Worm (Caenorhabditis elegans): ENCODE results near the gene Y39B6A.41.

The Y39B6A.41 gene

ce11 chrV:18957267-18957843 is 20.4 kb downstream of the Y39B6A.41 start, which contains the start of gene hrg-10:
hrg-10 (minus strand) TSS chrV:18957317.
- TF ChIP-seq elt-2 (tag; optimal IDR thresholded peaks at IDR 0.05): peak; percentile 62
- TF ChIP-seq pha-4 (tag; optimal IDR thresholded peaks at IDR 0.05): no peak

ce11 chrV:18940826-18941225 is 37.0 kb downstream of the Y39B6A.41 start:
- TF ChIP-seq ceh-48 (tag; optimal IDR thresholded peaks at IDR 0.05): peak; percentile 53

ce11 chrV:18940341-18940740 is 37.4 kb downstream of the Y39B6A.41 start, which contains the start of gene Y80D3A.8:
Y80D3A.8 (plus strand) TSS chrV:18940641.
- TF ChIP-seq gmeb-2 (tag; optimal IDR thresholded peaks at IDR 0.05) (no peak), npax-4 (tag; optimal IDR thresholded peaks at IDR 0.05) (no peak), ceh-24 (tag; optimal IDR thresholded peaks at IDR 0.05) (no peak), dmd-4 (tag; optimal IDR thresholded peaks at IDR 0.05; ENCODE audit: borderline replicate concordance) (no peak), hlh-30 (tag; optimal IDR thresholded peaks at IDR 0.05; ENCODE audit: insufficient read depth) (no peak), che-1 (tag; optimal IDR thresholded peaks at IDR 0.05) (no peak), unc-3 (GFP tag; conservative IDR thresholded peaks at IDR 0.05) (no peak), unc-3 (tag; optimal IDR thresholded peaks at IDR 0.05) (no peak), unc-42 (tag; optimal IDR thresholded peaks at IDR 0.05) (no peak), ceh-18 (tag; optimal IDR thresholded peaks at IDR 0.05) (no peak), ceh-45 (GFP tag; IDR thresholded peaks at IDR 0.05) (no peak), sdc-2 (tag; optimal IDR thresholded peaks at IDR 0.05) (no peak), ceh-6 (GFP tag; optimal IDR thresholded peaks at IDR 0.05) (no peak), ama-1 (optimal IDR thresholded peaks at IDR 0.05) (no peak), nfya-1 (tag; optimal IDR thresholded peaks at IDR 0.05) (no peak), sox-4 (tag; optimal IDR thresholded peaks at IDR 0.05) (no peak), hlh-15 (tag; optimal IDR thresholded peaks at IDR 0.05) (no peak), unc-55 (GFP tag; optimal IDR thresholded peaks at IDR 0.05) (no peak), ztf-16 (tag; optimal IDR thresholded peaks at IDR 0.05) (no peak)

ce11 chrV:18937578-18937977 is 40.2 kb downstream of the Y39B6A.41 start:
- TF ChIP-seq unc-3 (GFP tag; conservative IDR thresholded peaks at IDR 0.05) (no peak), unc-3 (tag; optimal IDR thresholded peaks at IDR 0.05) (no peak), tbx-7 (tag; optimal IDR thresholded peaks at IDR 0.05) (no peak), ama-1 (optimal IDR thresholded peaks at IDR 0.05) (no peak), ceh-48 (tag; optimal IDR thresholded peaks at IDR 0.05) (no peak), pax-1 (tag; optimal IDR thresholded peaks at IDR 0.05) (no peak), ceh-19 (GFP tag; optimal IDR thresholded peaks at IDR 0.05) (no peak), ahr-1 (tag; optimal IDR thresholded peaks at IDR 0.05) (no peak), T23F11.4 (GFP tag; optimal IDR thresholded peaks at IDR 0.05) (no peak), ceh-30 (tag; optimal IDR thresholded peaks at IDR 0.05) (no peak), dve-1 (tag; optimal IDR thresholded peaks at IDR 0.05) (no peak), hlh-30 (tag; optimal IDR thresholded peaks at IDR 0.05; ENCODE audit: insufficient read depth) (no peak)

ce11 chrV:18934539-18934938 is 43.2 kb downstream of the Y39B6A.41 start:
- peak; percentile 6 for TF ChIP-seq nhr-11 (tag; optimal IDR thresholded peaks at IDR 0.05)
- TF ChIP-seq hlh-8 (tag; optimal IDR thresholded peaks at IDR 0.05): no peak

ce11 chrV:18931279-18931678 is 46.5 kb downstream of the Y39B6A.41 start, which contains the start of gene ptr-22:
ptr-22 (minus strand) TSS chrV:18931379.
- TF ChIP-seq hlh-13 (GFP tag; optimal IDR thresholded peaks at IDR 0.05): no peak
- no peak for TF ChIP-seq gmeb-2 (tag; optimal IDR thresholded peaks at IDR 0.05)
- TF ChIP-seq ama-1 (optimal IDR thresholded peaks at IDR 0.05): no peak
- no peak for TF ChIP-seq fkh-6 (tag; optimal IDR thresholded peaks at IDR 0.05)
- no peak for TF ChIP-seq lin-11 (tag; optimal IDR thresholded peaks at IDR 0.05)
- no peak for TF ChIP-seq ref-2 (tag; optimal IDR thresholded peaks at IDR 0.05)
- no peak for TF ChIP-seq unc-86 (tag; optimal IDR thresholded peaks at IDR 0.05)
- TF ChIP-seq F13H6.1 (tag; optimal IDR thresholded peaks at IDR 0.05): no peak
- TF ChIP-seq unc-3 (GFP tag; conservative IDR thresholded peaks at IDR 0.05): no peak
- no peak for TF ChIP-seq unc-3 (tag; optimal IDR thresholded peaks at IDR 0.05)
- no peak for TF ChIP-seq ttx-3 (tag; optimal IDR thresholded peaks at IDR 0.05)
- no peak for TF ChIP-seq elt-2 (tag; optimal IDR thresholded peaks at IDR 0.05)
- TF ChIP-seq nfya-1 (tag; optimal IDR thresholded peaks at IDR 0.05): no peak
- no peak for TF ChIP-seq ahr-1 (tag; optimal IDR thresholded peaks at IDR 0.05)
- TF ChIP-seq unc-42 (tag; optimal IDR thresholded peaks at IDR 0.05): no peak
- TF ChIP-seq fkh-10 (GFP tag; optimal IDR thresholded peaks at IDR 0.05): no peak
- TF ChIP-seq ceh-45 (GFP tag; IDR thresholded peaks at IDR 0.05): no peak
